Worm (Caenorhabditis elegans): ENCODE data around the gene fnip-2.
A peak's percentile ranks its signal among the peaks of the same experiment; 100 is the strongest.
"Not testable (repeated sequence)": the region's sequence is repeated elsewhere in the genome, so short reads cannot be mapped to it uniquely, and the experiment has no call there.

fnip-2 gene

ce11 chrIV:2223144-2223543 is 516 bp downstream of the fnip-2 start:
- TF ChIP-seq daf-8 (GFP tag; IDR thresholded peaks at IDR 0.05) (no peak), lin-38 (GFP tag; IDR thresholded peaks at IDR 0.05) (peak; percentile 33; the same call in 1 of the 2 replicates), nhr-111 (GFP tag; optimal IDR thresholded peaks at IDR 0.05) (no peak)

DNA sequence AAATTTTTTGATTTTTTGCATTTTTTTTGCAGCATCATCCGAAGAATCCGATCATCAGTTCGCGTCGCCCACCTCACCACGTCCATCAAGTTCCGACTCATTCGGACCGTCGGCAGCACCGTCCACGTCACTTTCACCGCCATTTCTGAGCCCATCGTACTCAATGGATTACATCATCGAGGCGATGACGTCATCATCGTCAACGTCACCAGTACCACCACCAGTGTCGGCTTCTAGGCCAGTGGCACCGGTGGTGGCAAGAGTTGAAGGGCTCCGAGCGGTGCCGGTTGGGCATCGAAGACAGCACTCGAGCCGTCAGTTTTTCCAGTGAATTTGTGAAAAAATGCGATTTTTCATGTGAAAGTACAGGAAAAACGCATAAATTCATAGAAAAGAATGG is 1.1 kb downstream of the fnip-2 start:
- TF ChIP-seq nhr-102 (tag; optimal IDR thresholded peaks at IDR 0.05) (no peak), set-16 (GFP tag; IDR thresholded peaks at IDR 0.05) (peak; percentile 23; the same call in 1 of the 2 replicates), sdz-12 (GFP tag; optimal IDR thresholded peaks at IDR 0.05) (peak; percentile 48), egl-43 (GFP tag; IDR thresholded peaks at IDR 0.05) (0 out of 2 replicates have a peak, but pooled peaks have one; percentile 54)

- TF ChIP-seq egl-43 (GFP tag; IDR thresholded peaks at IDR 0.05) (no peak), nhr-111 (GFP tag; optimal IDR thresholded peaks at IDR 0.05) (no peak)
Measured at ce11 chrIV:2228678-2229077, 6.0 kb downstream of the fnip-2 start.

DNA sequence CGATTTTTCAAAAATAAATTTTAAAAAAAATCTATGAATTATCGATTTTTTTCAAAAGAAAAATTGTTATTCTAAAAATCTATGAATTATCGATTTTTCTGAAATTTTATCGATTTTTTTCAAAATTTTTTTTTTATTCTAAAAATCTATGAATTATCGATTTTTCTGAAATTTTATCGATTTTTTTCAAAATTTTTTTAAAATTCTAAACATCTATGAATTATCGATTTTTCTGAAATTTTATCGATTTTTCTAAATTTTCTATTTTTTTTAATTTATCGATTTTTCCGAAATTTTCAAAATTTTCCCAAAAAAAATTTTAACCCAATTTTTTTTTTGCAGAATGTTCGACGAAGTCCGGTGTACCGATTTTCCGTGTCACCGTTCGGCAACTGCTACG is 10.6 kb downstream of the fnip-2 start:
- peak in 1 of 2 experiments; percentile 52 for TF ChIP-seq unc-62 (GFP tag; optimal IDR thresholded peaks at IDR 0.05 in 1 of 2)
- TF ChIP-seq unc-62 (tag; optimal IDR thresholded peaks at IDR 0.05), result not testable (repeated sequence)

- TF ChIP-seq F10B5.3 (tag; optimal IDR thresholded peaks at IDR 0.05), result no peak
- TF ChIP-seq T26A8.4 (GFP tag; IDR thresholded peaks at IDR 0.05), result no peak
- peak; percentile 94 for TF ChIP-seq ceh-28 (tag; optimal IDR thresholded peaks at IDR 0.05)
- TF ChIP-seq F44E2.7 (GFP tag; IDR thresholded peaks at IDR 0.05), result 0 out of 2 replicates have a peak, but pooled peaks have one; percentile 5
- TF ChIP-seq gei-8 (GFP tag; optimal IDR thresholded peaks at IDR 0.05), result no peak
- no peak for TF ChIP-seq lin-38 (GFP tag; IDR thresholded peaks at IDR 0.05)
- no peak for TF ChIP-seq daf-16 (GFP tag; optimal IDR thresholded peaks at IDR 0.05)
- no peak for TF ChIP-seq daf-16 (tag; optimal IDR thresholded peaks at IDR 0.05)
Measured at ce11 chrIV:2235983-2236382, 13.4 kb downstream of the fnip-2 start.

DNA sequence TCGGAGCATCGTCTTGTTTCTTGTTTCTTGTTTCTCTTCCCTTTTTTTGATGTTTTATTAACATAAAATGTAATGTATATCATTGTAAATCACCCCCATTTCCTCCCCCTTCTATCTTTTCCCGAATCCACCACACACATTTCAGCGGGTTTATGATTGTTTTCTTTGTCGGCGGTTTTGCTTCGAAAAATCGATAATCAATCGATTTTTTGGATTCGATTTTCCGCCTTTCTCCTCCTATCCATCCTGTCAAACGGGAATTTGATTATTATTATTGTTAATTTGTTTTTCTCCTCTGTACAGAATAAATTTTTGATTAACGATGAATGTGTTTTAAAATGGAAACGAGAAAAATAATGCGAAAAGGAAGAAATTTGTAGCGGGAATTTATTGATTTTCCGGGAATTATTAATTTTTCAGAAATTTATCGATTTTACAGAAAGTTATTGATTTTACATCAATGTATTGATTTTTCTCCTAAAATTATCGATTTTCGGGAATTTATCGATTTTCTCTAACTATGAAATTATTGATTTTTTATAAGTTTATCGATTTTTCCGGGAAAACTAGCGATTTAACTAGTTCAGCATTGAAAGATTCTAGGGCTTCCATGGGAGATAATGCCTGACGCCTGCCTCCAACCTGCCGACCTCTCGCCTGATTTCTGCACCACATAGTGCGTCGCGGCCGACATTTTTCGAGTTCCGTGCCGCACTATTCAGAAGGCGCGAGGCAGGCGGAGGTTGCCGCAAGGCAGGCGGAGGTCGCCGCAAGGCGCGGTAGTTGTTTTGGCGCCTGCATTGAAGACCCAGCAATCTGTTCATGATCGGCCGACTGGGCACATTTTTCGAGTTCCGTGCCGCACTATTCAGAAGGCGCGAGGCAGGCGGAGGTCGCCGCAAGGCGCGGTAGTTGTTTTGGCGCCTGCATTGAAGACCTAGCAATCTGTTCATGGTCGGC is 14.3 kb downstream of the fnip-2 start:
- TF ChIP-seq ceh-28 (tag; optimal IDR thresholded peaks at IDR 0.05), result peak; percentile 96
- no peak for TF ChIP-seq nhr-102 (tag; optimal IDR thresholded peaks at IDR 0.05)
- 0 out of 2 replicates have a peak, but pooled peaks have one; percentile 6 for TF ChIP-seq vab-7 (GFP tag; IDR thresholded peaks at IDR 0.05)
- TF ChIP-seq duxl-1 (tag; optimal IDR thresholded peaks at IDR 0.05; ENCODE audit: poor library complexity), result no peak
- no peak for TF ChIP-seq zip-2 (tag; optimal IDR thresholded peaks at IDR 0.05)
- no peak for TF ChIP-seq nhr-111 (GFP tag; optimal IDR thresholded peaks at IDR 0.05)
- TF ChIP-seq T26A8.4 (GFP tag; IDR thresholded peaks at IDR 0.05), result no peak
- TF ChIP-seq php-3 (GFP tag; IDR thresholded peaks at IDR 0.05), result 0 out of 2 replicates have a peak, but pooled peaks have one; percentile 15
- no peak for TF ChIP-seq ctbp-1 (GFP tag; IDR thresholded peaks at IDR 0.05)
- peak; percentile 66; the same call in 1 of the 2 replicates for TF ChIP-seq egl-43 (GFP tag; IDR thresholded peaks at IDR 0.05)
- TF ChIP-seq D1046.2 (GFP tag; IDR thresholded peaks at IDR 0.05), result 0 out of 2 replicates have a peak, but pooled peaks have one; percentile 48
- TF ChIP-seq dmd-8 (GFP tag; IDR thresholded peaks at IDR 0.05), result no peak
- peak in 1 of 2 experiments; percentile 92 for TF ChIP-seq unc-62 (GFP tag; optimal IDR thresholded peaks at IDR 0.05 in 1 of 2)
- no peak for TF ChIP-seq unc-62 (tag; optimal IDR thresholded peaks at IDR 0.05)
- peak; percentile 94 for TF ChIP-seq set-16 (GFP tag; IDR thresholded peaks at IDR 0.05)
- TF ChIP-seq nhr-77 (tag; optimal IDR thresholded peaks at IDR 0.05), result no peak
- TF ChIP-seq madf-9 (GFP tag; conservative IDR thresholded peaks at IDR 0.05), result no peak
- TF ChIP-seq lin-15B (tag; optimal IDR thresholded peaks at IDR 0.05), result no peak
- TF ChIP-seq lin-38 (GFP tag; IDR thresholded peaks at IDR 0.05), result peak; percentile 24; the same call in 1 of the 2 replicates
- no peak for TF ChIP-seq mxl-2 (GFP tag; conservative IDR thresholded peaks at IDR 0.05)

All from whole organism, L4 larva.